Worm (Caenorhabditis elegans): ENCODE measurements around the gene frpr-18.

frpr-18 gene

DNA sequence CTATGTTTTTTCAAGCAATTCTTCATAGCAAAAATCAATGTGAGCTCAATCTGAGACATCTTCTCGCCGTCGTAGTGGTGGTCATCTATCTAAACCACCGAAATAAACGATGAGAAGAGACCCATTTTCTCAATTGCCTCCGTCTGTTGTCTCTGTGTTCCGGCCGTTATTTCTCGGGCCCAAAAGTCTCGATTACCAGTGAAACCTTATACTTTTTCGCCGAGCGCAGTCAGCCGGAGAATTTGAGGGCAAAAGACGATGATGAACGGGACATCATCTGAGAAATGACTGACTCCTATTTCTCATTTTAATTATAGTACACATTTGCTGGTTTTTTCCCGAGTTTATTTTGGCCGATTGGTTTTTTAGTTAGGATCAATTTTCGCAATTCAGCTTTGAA is 5.7 kb downstream of the frpr-18 start:
- TF ChIP-seq lin-32 (GFP tag; optimal IDR thresholded peaks at IDR 0.05) (no peak), elt-1 (tag; optimal IDR thresholded peaks at IDR 0.05; ENCODE audit: borderline replicate concordance, insufficient read depth) (no peak), mep-1 (tag; optimal IDR thresholded peaks at IDR 0.05) (no peak), sptf-1 (tag; optimal IDR thresholded peaks at IDR 0.05) (no peak), ceh-43 (GFP tag; optimal IDR thresholded peaks at IDR 0.05) (no peak), flh-1 (GFP tag; optimal IDR thresholded peaks at IDR 0.05) (no peak), nhr-237 (tag; optimal IDR thresholded peaks at IDR 0.05) (no peak), unc-62 (GFP tag; optimal IDR thresholded peaks at IDR 0.05) (no peak)

DNA sequence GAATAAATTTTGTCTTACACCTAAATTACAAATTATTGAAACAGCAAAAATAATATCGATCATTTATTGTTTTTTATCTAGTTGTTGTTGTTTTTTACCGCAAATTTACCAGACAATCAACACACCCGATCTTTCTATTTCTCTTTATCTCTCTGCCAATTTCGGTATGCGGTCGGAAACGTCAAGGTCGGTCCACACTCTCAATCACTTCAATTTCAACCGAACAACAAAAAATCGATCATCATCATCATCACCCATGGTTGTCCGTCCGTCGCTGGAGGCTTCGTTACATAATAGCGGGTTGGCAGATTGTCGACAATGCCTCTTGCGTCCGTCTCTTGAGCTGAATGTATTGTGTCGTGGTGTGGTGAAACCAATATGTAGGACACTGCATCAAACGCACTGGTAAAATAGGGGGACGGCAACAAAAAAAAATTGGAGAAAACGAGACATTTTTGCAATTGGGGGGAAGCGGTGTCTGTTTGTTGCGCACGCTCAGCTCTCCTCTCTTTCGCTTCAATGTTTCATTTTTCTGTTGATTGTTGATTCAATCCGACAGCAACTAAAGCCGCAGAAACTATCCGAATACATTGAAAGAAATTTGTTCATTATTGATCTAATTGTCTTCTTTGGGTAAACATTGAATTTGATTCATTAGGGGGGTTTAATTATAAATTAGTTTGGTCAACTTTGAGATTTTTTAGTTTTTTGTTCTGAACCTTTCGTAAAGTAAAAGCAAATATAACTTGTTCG is 6.8 kb downstream of the frpr-18 start:
- TF ChIP-seq M03D4.4 (tag; optimal IDR thresholded peaks at IDR 0.05) (no peak), snpc-4 (tag; optimal IDR thresholded peaks at IDR 0.05) (no peak), blmp-1 (tag; optimal IDR thresholded peaks at IDR 0.05) (no peak), bed-3 (GFP tag; optimal IDR thresholded peaks at IDR 0.05) (no peak), sem-2 (GFP tag; optimal IDR thresholded peaks at IDR 0.05) (no peak), flh-1 (GFP tag; optimal IDR thresholded peaks at IDR 0.05) (no peak), unc-39 (tag; optimal IDR thresholded peaks at IDR 0.05) (no peak), lin-32 (GFP tag; optimal IDR thresholded peaks at IDR 0.05) (no peak), mab-5 (tag; optimal IDR thresholded peaks at IDR 0.05) (no peak), elt-3 (tag; optimal IDR thresholded peaks at IDR 0.05) (no peak), ceh-43 (GFP tag; optimal IDR thresholded peaks at IDR 0.05) (no peak), ces-1 (GFP tag; optimal IDR thresholded peaks at IDR 0.05) (peak; percentile 16), elt-1 (tag; optimal IDR thresholded peaks at IDR 0.05; ENCODE audit: borderline replicate concordance, insufficient read depth) (peak; percentile 75), nhr-2 (tag; optimal IDR thresholded peaks at IDR 0.05) (no peak), hlh-1 (tag; optimal IDR thresholded peaks at IDR 0.05) (no peak), unc-62 (GFP tag; optimal IDR thresholded peaks at IDR 0.05) (no peak), ham-2 (GFP tag; optimal IDR thresholded peaks at IDR 0.05) (peak; percentile 59), sptf-1 (tag; optimal IDR thresholded peaks at IDR 0.05) (no peak), pha-4 (tag; optimal IDR thresholded peaks at IDR 0.05) (peak; percentile 0), lsy-2 (tag; optimal IDR thresholded peaks at IDR 0.05) (no peak), ceh-39 (tag; optimal IDR thresholded peaks at IDR 0.05) (no peak), lin-13 (tag; optimal IDR thresholded peaks at IDR 0.05) (no peak), mls-2 (tag; optimal IDR thresholded peaks at IDR 0.05) (no peak), nhr-237 (tag; optimal IDR thresholded peaks at IDR 0.05) (no peak)

DNA sequence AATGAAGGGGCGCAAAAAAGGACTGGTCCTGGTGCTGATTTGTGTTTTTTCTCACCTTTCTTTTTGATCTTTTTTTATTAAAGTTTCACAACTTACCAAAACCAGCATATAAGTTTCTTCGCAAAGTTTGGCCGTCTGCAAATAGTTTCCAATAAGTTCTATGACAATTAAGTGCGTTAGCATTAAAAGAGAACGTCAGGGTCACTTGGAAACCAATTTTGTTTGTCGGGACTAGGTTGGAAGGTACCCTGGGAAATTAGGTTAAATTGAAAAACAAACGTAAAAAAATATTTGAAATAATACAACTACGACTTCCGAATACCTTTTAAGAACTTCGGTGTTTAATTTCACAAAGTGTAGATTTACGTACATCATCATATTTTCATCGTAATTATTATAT is 8.5 kb downstream of the frpr-18 start:
- TF ChIP-seq elt-3 (tag; optimal IDR thresholded peaks at IDR 0.05) (no peak), bed-3 (GFP tag; optimal IDR thresholded peaks at IDR 0.05) (no peak), ceh-43 (GFP tag; optimal IDR thresholded peaks at IDR 0.05) (no peak), zip-8 (tag; optimal IDR thresholded peaks at IDR 0.05) (no peak), blmp-1 (tag; optimal IDR thresholded peaks at IDR 0.05) (no peak), tbx-8 (GFP tag; optimal IDR thresholded peaks at IDR 0.05) (no peak), sem-2 (GFP tag; optimal IDR thresholded peaks at IDR 0.05) (no peak), mls-2 (tag; optimal IDR thresholded peaks at IDR 0.05) (no peak), snpc-4 (tag; optimal IDR thresholded peaks at IDR 0.05) (no peak), flh-1 (GFP tag; optimal IDR thresholded peaks at IDR 0.05) (no peak), drap-1 (GFP tag; optimal IDR thresholded peaks at IDR 0.05) (no peak)

DNA sequence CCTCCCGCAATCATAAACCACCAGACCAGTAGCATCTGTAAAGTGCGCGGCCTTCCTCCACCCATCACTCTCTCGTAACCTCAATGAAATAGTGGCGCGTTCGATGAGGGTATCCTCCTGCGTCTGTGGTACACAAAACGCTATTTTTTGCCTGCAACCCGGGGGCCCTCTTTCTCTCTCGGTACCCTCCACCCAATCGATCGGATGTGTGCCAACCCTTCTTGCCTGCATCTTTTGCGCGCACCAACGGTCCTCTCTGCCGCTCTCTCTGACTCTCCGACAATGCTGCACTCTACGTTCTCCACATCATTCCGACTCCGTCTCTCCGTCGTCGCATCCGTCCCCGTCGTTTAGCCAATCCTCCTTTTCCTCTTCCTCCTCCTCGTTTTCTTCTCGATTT is 9.4 kb downstream of the frpr-18 start:
- TF ChIP-seq ces-1 (GFP tag; optimal IDR thresholded peaks at IDR 0.05) (peak; percentile 52), cnd-1 (tag; optimal IDR thresholded peaks at IDR 0.05) (peak; percentile 70), ceh-83 (GFP tag; optimal IDR thresholded peaks at IDR 0.05) (peak; percentile 53), sptf-1 (tag; optimal IDR thresholded peaks at IDR 0.05) (peak; percentile 69), nhr-28 (tag; optimal IDR thresholded peaks at IDR 0.05) (no peak), M03D4.4 (tag; optimal IDR thresholded peaks at IDR 0.05) (peak; percentile 33), mab-5 (tag; optimal IDR thresholded peaks at IDR 0.05) (no peak), ztf-11 (tag; optimal IDR thresholded peaks at IDR 0.05) (peak; percentile 15), mep-1 (tag; optimal IDR thresholded peaks at IDR 0.05) (peak; percentile 62), zip-8 (tag; optimal IDR thresholded peaks at IDR 0.05) (no peak), snpc-4 (tag; optimal IDR thresholded peaks at IDR 0.05) (no peak), flh-1 (GFP tag; optimal IDR thresholded peaks at IDR 0.05) (no peak), bed-3 (GFP tag; optimal IDR thresholded peaks at IDR 0.05) (no peak), nhr-2 (tag; optimal IDR thresholded peaks at IDR 0.05) (peak; percentile 78), tbx-8 (GFP tag; optimal IDR thresholded peaks at IDR 0.05) (no peak), mls-2 (tag; optimal IDR thresholded peaks at IDR 0.05) (peak; percentile 86), sem-2 (GFP tag; optimal IDR thresholded peaks at IDR 0.05) (no peak), drap-1 (GFP tag; optimal IDR thresholded peaks at IDR 0.05) (peak; percentile 76), nhr-76 (tag; optimal IDR thresholded peaks at IDR 0.05) (no peak), pha-4 (tag; optimal IDR thresholded peaks at IDR 0.05) (peak; percentile 69), elt-3 (tag; optimal IDR thresholded peaks at IDR 0.05) (no peak), lsy-2 (tag; optimal IDR thresholded peaks at IDR 0.05) (peak; percentile 55), ceh-39 (tag; optimal IDR thresholded peaks at IDR 0.05) (peak; percentile 34), blmp-1 (tag; optimal IDR thresholded peaks at IDR 0.05) (no peak), ham-2 (GFP tag; optimal IDR thresholded peaks at IDR 0.05) (peak; percentile 80), nhr-237 (tag; optimal IDR thresholded peaks at IDR 0.05) (peak; percentile 43), unc-62 (GFP tag; optimal IDR thresholded peaks at IDR 0.05) (peak; percentile 80), lin-13 (tag; optimal IDR thresholded peaks at IDR 0.05) (peak; percentile 20), lin-32 (GFP tag; optimal IDR thresholded peaks at IDR 0.05) (peak; percentile 22), unc-39 (tag; optimal IDR thresholded peaks at IDR 0.05) (peak; percentile 65), elt-1 (tag; optimal IDR thresholded peaks at IDR 0.05; ENCODE audit: borderline replicate concordance, insufficient read depth) (no peak), hlh-1 (tag; optimal IDR thresholded peaks at IDR 0.05) (peak; percentile 61), nhr-12 (tag; optimal IDR thresholded peaks at IDR 0.05) (no peak), ceh-43 (GFP tag; optimal IDR thresholded peaks at IDR 0.05) (peak; percentile 33), unc-120 (tag; optimal IDR thresholded peaks at IDR 0.05; ENCODE audit: poor library complexity, severe bottlenecking) (peak; percentile 90)
